Fruit fly (Drosophila melanogaster) whole organism, embryonic: ENCODE results near the gene CG15528.

ENCODE experiments used
- CG11093 ChIP-seq: fragments of 200-800 bp; sonication (Bioruptor generic); IDR thresholded peaks from 3 replicates; pipeline ENCODE4 v1.3.6; 2022; ENCODE audit warnings: missing biosample characterization, missing genetic modification characterization
- CG11247 ChIP-seq: fragments of 200-800 bp; sonication (Bioruptor generic); IDR thresholded peaks from 2 replicates; pipeline ENCODE4 v1.3.6; 2022; ENCODE audit warnings: missing biosample characterization, missing genetic modification characterization
- CG14014 ChIP-seq: fragments of 200-800 bp; sonication (Bioruptor generic); IDR thresholded peaks from 2 replicates; pipeline ENCODE4 v1.3.6; 2022; ENCODE audit warnings: missing biosample characterization, missing genetic modification characterization
- CG14050 ChIP-seq: fragments of 200-800 bp; sonication (Bioruptor generic); IDR thresholded peaks from 3 replicates; pipeline ENCODE4 v1.3.6; 2022; ENCODE audit warnings: missing biosample characterization, missing genetic modification characterization
- CG1529 ChIP-seq: fragments of 200-800 bp; sonication (Bioruptor generic); optimal IDR thresholded peaks from 3 replicates; lab custom pipeline; 2018; ENCODE audit warnings: missing biosample characterization, missing genetic modification characterization
- CG15479 ChIP-seq: fragments of 200-800 bp; sonication (Bioruptor generic); optimal IDR thresholded peaks from 3 replicates; lab custom pipeline; 2019; ENCODE audit warnings: missing biosample characterization, mild to moderate bottlenecking, missing genetic modification characterization, moderate library complexity
- CG17328 ChIP-seq: fragments of 200-800 bp; sonication (Bioruptor generic); IDR thresholded peaks from 2 replicates; pipeline ENCODE4 v1.3.6; 2022; ENCODE audit warnings: missing biosample characterization, missing genetic modification characterization
- CG17802 ChIP-seq: fragments of 200-800 bp; sonication (Bioruptor generic); optimal IDR thresholded peaks from 2 replicates; lab custom pipeline; 2018; ENCODE audit warnings: missing biosample characterization, mild to moderate bottlenecking, missing genetic modification characterization, moderate library complexity
- CG18011 ChIP-seq: fragments of 200-800 bp; sonication (Bioruptor generic); optimal IDR thresholded peaks from 2 replicates; lab custom pipeline; 2017; ENCODE audit warnings: missing biosample characterization, missing genetic modification characterization, mild to moderate bottlenecking, moderate library complexity, missing genotype
- CG32532 ChIP-seq: fragments of 200-800 bp; sonication (Bioruptor generic); IDR thresholded peaks from 2 replicates; pipeline ENCODE4 v1.3.6; 2022; ENCODE audit warnings: missing biosample characterization, missing genetic modification characterization
- CG33213 ChIP-seq: fragments of 200-800 bp; sonication (Bioruptor generic); optimal IDR thresholded peaks from 3 replicates; lab custom pipeline; 2016; ENCODE audit warnings: missing biosample characterization, missing genetic modification characterization
- CG33557 ChIP-seq: fragments of 200-800 bp; sonication (Bioruptor generic); optimal IDR thresholded peaks from 2 replicates; lab custom pipeline; 2019; ENCODE audit warnings: missing biosample characterization, mild to moderate bottlenecking, missing genetic modification characterization, moderate library complexity
- CG6175 ChIP-seq: fragments of 200-800 bp; sonication (Bioruptor generic); IDR thresholded peaks from 3 replicates; pipeline ENCODE4 v1.3.6; 2022; ENCODE audit warnings: missing biosample characterization, missing genetic modification characterization
- CG6813 ChIP-seq: fragments of 200-800 bp; sonication (Bioruptor generic); optimal IDR thresholded peaks from 2 replicates; lab custom pipeline; 2017; ENCODE audit warnings: missing biosample characterization, missing genetic modification characterization, mild to moderate bottlenecking, moderate library complexity, missing genetic modification reagents
- CG8388 ChIP-seq: fragments of 200-800 bp; sonication (Bioruptor generic); optimal IDR thresholded peaks from 2 replicates; lab custom pipeline; 2019; ENCODE audit warnings: missing biosample characterization, mild to moderate bottlenecking, missing genetic modification characterization, moderate library complexity
- Dip2 ChIP-seq: fragments of 200-800 bp; sonication (Bioruptor generic); IDR thresholded peaks from 2 replicates; pipeline ENCODE4 v1.3.6; 2022; ENCODE audit warnings: missing biosample characterization, missing genetic modification characterization
- Dp ChIP-seq: fragments of 200-800 bp; sonication (Bioruptor generic); optimal IDR thresholded peaks from 2 replicates; lab custom pipeline; 2018; ENCODE audit warnings: missing biosample characterization, mild to moderate bottlenecking, missing genetic modification characterization, moderate library complexity
- Dref ChIP-seq: fragments of 200-800 bp; sonication (Bioruptor generic); IDR thresholded peaks from 2 replicates; pipeline ENCODE4 v1.3.6; 2022; ENCODE audit warnings: missing biosample characterization, missing genetic modification characterization
- Gug ChIP-seq: fragments of 200-800 bp; sonication (Bioruptor generic); IDR thresholded peaks from 4 replicates; pipeline ENCODE4 v1.3.6; 2022; ENCODE audit warnings: missing biosample characterization, missing genetic modification characterization
- Med ChIP-seq: fragments of 200-800 bp; sonication (Bioruptor generic); peaks from one replicate; lab custom pipeline; 2016; ENCODE audit warnings: missing biosample characterization, missing genetic modification characterization, mild to moderate bottlenecking, inconsistent platforms, moderate library complexity
- Myb ChIP-seq: fragments of 200-800 bp; sonication (Bioruptor generic); optimal IDR thresholded peaks from 2 replicates; lab custom pipeline; 2016; ENCODE audit warnings: missing biosample characterization, missing genetic modification characterization
- NFAT ChIP-seq: fragments of 200-800 bp; sonication (Bioruptor generic); IDR thresholded peaks from 2 replicates; pipeline ENCODE4 v1.3.6; 2022; ENCODE audit warnings: missing biosample characterization, missing genetic modification characterization
- NK7.1 ChIP-seq: fragments of 200-800 bp; sonication (Bioruptor generic); optimal IDR thresholded peaks from 3 replicates; lab custom pipeline; 2016; ENCODE audit warnings: missing biosample characterization, missing genetic modification characterization
- Side ChIP-seq: fragments of 200-800 bp; sonication (Bioruptor generic); optimal IDR thresholded peaks from 2 replicates; lab custom pipeline; 2016; ENCODE audit warnings: missing biosample characterization, missing genetic modification characterization
- Six4 ChIP-seq: fragments of 200-800 bp; sonication (Bioruptor generic); optimal IDR thresholded peaks from 2 replicates; lab custom pipeline; 2016; ENCODE audit warnings: missing biosample characterization, missing genetic modification characterization
- Usf ChIP-seq: fragments of 200-800 bp; sonication (Bioruptor generic); optimal IDR thresholded peaks from 2 replicates; lab custom pipeline; 2017; ENCODE audit warnings: missing genotype, missing biosample characterization, missing genetic modification characterization
- ara ChIP-seq: fragments of 200-800 bp; sonication (Bioruptor generic); IDR thresholded peaks from 2 replicates; pipeline ENCODE4 v1.3.6; 2022; ENCODE audit warnings: missing biosample characterization, missing genetic modification characterization
- cad ChIP-seq: fragments of >200 bp; optimal IDR thresholded peaks from 2 replicates; lab custom pipeline; 2017; ENCODE audit warnings: missing biosample characterization, missing genetic modification characterization
- chn ChIP-seq: fragments of 200-800 bp; sonication (Bioruptor generic); optimal IDR thresholded peaks from 2 replicates; lab custom pipeline; 2016; ENCODE audit warnings: missing biosample characterization, missing genetic modification characterization
- crc ChIP-seq: fragments of 200-800 bp; sonication (Bioruptor generic); optimal IDR thresholded peaks from 2 replicates; lab custom pipeline; 2016; ENCODE audit warnings: missing biosample characterization, missing genetic modification characterization
- cwo ChIP-seq: fragments of 200-800 bp; sonication (Bioruptor generic); optimal IDR thresholded peaks from 3 replicates; lab custom pipeline; 2017; ENCODE audit warnings: missing biosample characterization, missing genetic modification characterization, mild to moderate bottlenecking, moderate library complexity, missing genetic modification reagents
- disco-r ChIP-seq: fragments of 200-800 bp; sonication (Bioruptor generic); optimal IDR thresholded peaks from 2 replicates; lab custom pipeline; 2016; ENCODE audit warnings: missing biosample characterization, missing genetic modification characterization
- dm ChIP-seq: fragments of 200-800 bp; sonication (Bioruptor generic); optimal IDR thresholded peaks from 3 replicates; lab custom pipeline; 2016; ENCODE audit warnings: missing biosample characterization, missing genetic modification characterization
- emc ChIP-seq: fragments of 200-800 bp; sonication (Bioruptor generic); optimal IDR thresholded peaks from 2 replicates; lab custom pipeline; 2016; ENCODE audit warnings: missing biosample characterization, missing genetic modification characterization
- eyg ChIP-seq: fragments of 200-800 bp; sonication (Bioruptor generic); optimal IDR thresholded peaks from 3 replicates; lab custom pipeline; 2016; ENCODE audit warnings: missing biosample characterization, missing genetic modification characterization
- fd3F ChIP-seq: fragments of 200-800 bp; sonication (Bioruptor generic); optimal IDR thresholded peaks from 2 replicates; lab custom pipeline; 2018; ENCODE audit warnings: missing biosample characterization, mild to moderate bottlenecking, missing genetic modification characterization, moderate library complexity
- gro ChIP-seq: fragments of 200-800 bp; sonication (Bioruptor generic); optimal IDR thresholded peaks from 2 replicates; lab custom pipeline; 2016; ENCODE audit warnings: missing biosample characterization, missing genetic modification characterization
- nom ChIP-seq: fragments of 200-800 bp; sonication (Bioruptor generic); optimal IDR thresholded peaks from 2 replicates; lab custom pipeline; 2017; ENCODE audit warnings: missing biosample characterization, missing genetic modification characterization, mild to moderate bottlenecking, moderate library complexity, missing genetic modification reagents
- peb ChIP-seq: fragments of 200-800 bp; sonication (Bioruptor generic); IDR thresholded peaks from 2 replicates; pipeline ENCODE4 v1.3.6; 2022; ENCODE audit warnings: missing biosample characterization, missing genetic modification characterization
- pho ChIP-seq: fragments of 200-800 bp; sonication (Bioruptor generic); optimal IDR thresholded peaks from 2 replicates; lab custom pipeline; 2016; ENCODE audit warnings: missing biosample characterization, missing genetic modification characterization
- pnt ChIP-seq: fragments of 200-800 bp; sonication (Bioruptor generic); optimal IDR thresholded peaks from 3 replicates; lab custom pipeline; 2016; ENCODE audit warnings: missing biosample characterization, missing genetic modification characterization
- prd ChIP-seq, 3 experiments: fragments of >200 bp in 2 of 3; fragments of 200-800 bp in 1 of 3; sonication (Bioruptor generic) in 1 of 3; optimal IDR thresholded peaks in 2 of 3; IDR thresholded peaks in 1 of 3; 2 replicates in 2 of 3; 3 replicates in 1 of 3; pipeline versions ENCODE4 v1.3.6 to Lab custom; 2017 to 2022; ENCODE audit warnings: missing biosample characterization in 1 of 3, missing genetic modification characterization in 1 of 3
- pum ChIP-seq: fragments of 200-800 bp; sonication (Bioruptor generic); optimal IDR thresholded peaks from 2 replicates; lab custom pipeline; 2016; ENCODE audit warnings: missing biosample characterization, missing genetic modification characterization
- schlank ChIP-seq: fragments of 200-800 bp; sonication (Bioruptor generic); optimal IDR thresholded peaks from 2 replicates; lab custom pipeline; 2018; ENCODE audit warnings: missing biosample characterization, mild to moderate bottlenecking, missing genetic modification characterization
- sr ChIP-seq: fragments of 200-800 bp; sonication (Bioruptor generic); IDR thresholded peaks from 3 replicates; pipeline ENCODE4 v1.3.6; 2022; ENCODE audit warnings: missing biosample characterization, missing genetic modification characterization
- stc ChIP-seq: fragments of 200-800 bp; sonication (Bioruptor generic); IDR thresholded peaks from 2 replicates; pipeline ENCODE4 v1.3.6; 2022; ENCODE audit warnings: missing biosample characterization, missing genetic modification characterization
- stwl ChIP-seq: fragments of 200-800 bp; sonication (Bioruptor generic); optimal IDR thresholded peaks from 3 replicates; lab custom pipeline; 2018; ENCODE audit warnings: missing biosample characterization, mild to moderate bottlenecking, missing genetic modification characterization, moderate library complexity
- toy ChIP-seq: fragments of 200-800 bp; sonication (Bioruptor generic); IDR thresholded peaks from 2 replicates; pipeline ENCODE4 v1.3.6; 2022; ENCODE audit warnings: missing biosample characterization, missing genetic modification characterization
- trem ChIP-seq: fragments of 200-800 bp; optimal IDR thresholded peaks from 3 replicates; lab custom pipeline; 2019; ENCODE audit warnings: missing biosample characterization, mild to moderate bottlenecking, missing genetic modification characterization, moderate library complexity
- vfl ChIP-seq: fragments of 200-800 bp; sonication (Bioruptor generic); optimal IDR thresholded peaks from 2 replicates; lab custom pipeline; 2016; ENCODE audit warnings: missing biosample characterization, missing genetic modification characterization

Gene CG15528

dm6 chr3R:30012602-30013489 lies 39.1 kb downstream of the CG15528 start (continued):
- TF ChIP-seq Dref (GFP tag; lab: Robert Waterston, UW) = no peak
- no peak for TF ChIP-seq stwl (tag; lab: Kevin White, UChicago)
- no peak for TF ChIP-seq CG17328
- no peak for TF ChIP-seq crc
- TF ChIP-seq emc (GFP tag; lab: Kevin White, UChicago) = no peak
- peak; percentile 91 for TF ChIP-seq Med (GFP tag; lab: Kevin White, UChicago)
- TF ChIP-seq pho (GFP tag; lab: Kevin White, UChicago) = no peak
- TF ChIP-seq pum = no peak
- TF ChIP-seq Dip2 = no peak
- 0 out of 2 replicates have a peak, but pooled peaks have one; percentile 11 for TF ChIP-seq toy (GFP tag; lab: Robert Waterston, UW)
- no peak for TF ChIP-seq Side (GFP tag; lab: Kevin White, UChicago)
- no peak for TF ChIP-seq CG33213 (GFP tag; lab: Kevin White, UChicago)
- no peak for TF ChIP-seq gro (GFP tag; lab: Kevin White, UChicago)
- no peak for TF ChIP-seq CG8388
- TF ChIP-seq sr (GFP tag; lab: Robert Waterston, UW) = no peak
- TF ChIP-seq chn = no peak
- TF ChIP-seq cad (GFP tag; lab: Kevin White, UChicago) = no peak
- no peak for TF ChIP-seq CG15479
- no peak for TF ChIP-seq trem
- no peak for TF ChIP-seq Usf (GFP tag; lab: Kevin White, UChicago)
- TF ChIP-seq Six4 = no peak
- TF ChIP-seq CG11093 = no peak
- TF ChIP-seq CG17802 = no peak
- 0 out of 4 replicates have a peak, but pooled peaks have one; percentile 20 for TF ChIP-seq Gug
- peak; percentile 49; the same call in 1 of the 2 replicates for TF ChIP-seq NFAT (GFP tag; lab: Robert Waterston, UW)
- TF ChIP-seq eyg (GFP tag; lab: Kevin White, UChicago) = no peak
- TF ChIP-seq dm = no peak
- no peak for TF ChIP-seq peb (GFP tag; lab: Robert Waterston, UW)
- TF ChIP-seq prd (optimal IDR thresholded peaks at IDR 0.05; lab: Kevin White, UChicago) = no peak
- TF ChIP-seq prd (GFP tag; IDR thresholded peaks at IDR 0.05; lab: Robert Waterston, UW) = peak; percentile 35; the same call in 1 of the 3 replicates
- TF ChIP-seq CG1529 = no peak
- TF ChIP-seq disco-r (GFP tag; lab: Kevin White, UChicago) = no peak
- TF ChIP-seq CG6813 = no peak
- TF ChIP-seq fd3F (GFP tag; lab: Kevin White, UChicago) = no peak
- peak; percentile 2 for TF ChIP-seq Myb (GFP tag; lab: Kevin White, UChicago)
- TF ChIP-seq stc = 0 out of 2 replicates have a peak, but pooled peaks have one; percentile 25
- TF ChIP-seq CG18011 = no peak
- TF ChIP-seq nom (GFP tag; lab: Kevin White, UChicago) = no peak
- no peak for TF ChIP-seq CG33557 (GFP tag; lab: Kevin White, UChicago)
- TF ChIP-seq CG32532 (GFP tag; lab: Robert Waterston, UW) = peak; percentile 83
- TF ChIP-seq CG14014 (GFP tag; lab: Robert Waterston, UW) = no peak; the same call in 1 of the 2 replicates
- TF ChIP-seq CG11247 (GFP tag; lab: Robert Waterston, UW) = 0 out of 2 replicates have a peak, but pooled peaks have one; percentile 27
- TF ChIP-seq Dp (GFP tag; lab: Kevin White, UChicago) = no peak
- no peak for TF ChIP-seq ara (GFP tag; lab: Robert Waterston, UW)
- no peak for TF ChIP-seq pnt (GFP tag; lab: Kevin White, UChicago)
- no peak for TF ChIP-seq schlank (tag; lab: Kevin White, UChicago)
- TF ChIP-seq vfl (GFP tag; lab: Kevin White, UChicago) = no peak
- no peak for TF ChIP-seq CG6175 (GFP tag; lab: Robert Waterston, UW)
- peak; percentile 95 for TF ChIP-seq cwo (GFP tag; lab: Kevin White, UChicago)
- no peak for TF ChIP-seq CG14050 (GFP tag; lab: Robert Waterston, UW)
- TF ChIP-seq NK7.1 (GFP tag; lab: Kevin White, UChicago) = no peak
